Worm (Caenorhabditis elegans) whole organism, early embryonic: ENCODE data around the gene ZC116.5.
A peak's percentile ranks its signal among the peaks of the same experiment; 100 is the strongest.

Source experiments
- B0310.2 ChIP-seq: sonication (generic microtip); optimal IDR thresholded peaks from 2 replicates; lab custom pipeline; 2016; ENCODE audit warnings: mild to moderate bottlenecking, missing genetic modification characterization, missing compliant biosample characterization
- F13C5.2 ChIP-seq: sonication (generic microtip); optimal IDR thresholded peaks from 2 replicates; lab custom pipeline; 2017; ENCODE audit warnings: mild to moderate bottlenecking, missing genetic modification characterization, inconsistent platforms, missing compliant biosample characterization
- aly-1 ChIP-seq: sonication (generic microtip); optimal IDR thresholded peaks from 2 replicates; lab custom pipeline; 2016; ENCODE audit warnings: missing genetic modification characterization, missing compliant biosample characterization
- ama-1 ChIP-seq: fragments of 150-350 bp; optimal IDR thresholded peaks from 2 replicates; lab custom pipeline; 2014
- ceh-13 ChIP-seq: fragments of 200-800 bp; sonication (Bioruptor generic); optimal IDR thresholded peaks from 2 replicates; lab custom pipeline; 2018; ENCODE audit warnings: mild to moderate bottlenecking, missing genetic modification characterization, missing compliant biosample characterization
- ceh-36 ChIP-seq: sonication (generic microtip); optimal IDR thresholded peaks from 2 replicates; lab custom pipeline; 2016; ENCODE audit warnings: missing genetic modification characterization, inconsistent platforms, missing compliant biosample characterization
- ets-7 ChIP-seq: sonication (generic microtip); optimal IDR thresholded peaks from 2 replicates; lab custom pipeline; 2016; ENCODE audit warnings: missing genotype, missing genetic modification characterization, missing compliant biosample characterization
- flt-1 ChIP-seq: fragments of 200-800 bp; sonication (Bioruptor generic); IDR thresholded peaks from 2 replicates; pipeline ENCODE4 v1.3.6; 2022; ENCODE audit warnings: missing genetic modification characterization, missing compliant biosample characterization
- hmbx-1 ChIP-seq: sonication (generic microtip); optimal IDR thresholded peaks from 2 replicates; lab custom pipeline; 2016; ENCODE audit warnings: mild to moderate bottlenecking, missing genetic modification characterization, missing compliant biosample characterization
- hmg-4 ChIP-seq: fragments of 200-800 bp; sonication (Bioruptor generic); optimal IDR thresholded peaks from 2 replicates; lab custom pipeline; 2018; ENCODE audit warnings: mild to moderate bottlenecking, missing genetic modification characterization, missing compliant biosample characterization
- hnd-1 ChIP-seq: sonication (generic microtip); optimal IDR thresholded peaks from 2 replicates; lab custom pipeline; 2016; ENCODE audit warnings: missing genetic modification characterization, missing compliant biosample characterization
- pes-1 ChIP-seq: fragments of 200-800 bp; sonication (Bioruptor generic); IDR thresholded peaks from 2 replicates; pipeline ENCODE4 v1.3.6; 2022; ENCODE audit warnings: missing genetic modification reagents, missing genetic modification characterization, missing compliant biosample characterization
- scrt-1 ChIP-seq: fragments of 200-800 bp; sonication (Bioruptor generic); IDR thresholded peaks from 2 replicates; pipeline ENCODE4 v1.3.6; 2022; ENCODE audit warnings: missing genetic modification characterization, missing compliant biosample characterization
- sea-1 ChIP-seq: fragments of 200-800 bp; sonication (Bioruptor generic); conservative IDR thresholded peaks from 2 replicates; pipeline ENCODE4 v1.3.6; 2022; ENCODE audit warnings: missing genetic modification characterization, missing compliant biosample characterization
- tbx-11 ChIP-seq: fragments of 200-800 bp; sonication (Bioruptor generic); IDR thresholded peaks from 2 replicates; pipeline ENCODE4 v1.3.6; 2022; ENCODE audit warnings: missing genetic modification characterization, missing compliant biosample characterization
- tbx-37 ChIP-seq: fragments of 200-800 bp; sonication (Bioruptor generic); conservative IDR thresholded peaks from 2 replicates; pipeline ENCODE4 v1.3.6; 2022; ENCODE audit warnings: missing genetic modification reagents, missing genetic modification characterization, missing compliant biosample characterization
- tra-4 ChIP-seq: sonication (generic microtip); optimal IDR thresholded peaks from 2 replicates; lab custom pipeline; 2017; ENCODE audit warnings: missing genetic modification characterization, missing compliant biosample characterization

ZC116.5 gene

DNA sequence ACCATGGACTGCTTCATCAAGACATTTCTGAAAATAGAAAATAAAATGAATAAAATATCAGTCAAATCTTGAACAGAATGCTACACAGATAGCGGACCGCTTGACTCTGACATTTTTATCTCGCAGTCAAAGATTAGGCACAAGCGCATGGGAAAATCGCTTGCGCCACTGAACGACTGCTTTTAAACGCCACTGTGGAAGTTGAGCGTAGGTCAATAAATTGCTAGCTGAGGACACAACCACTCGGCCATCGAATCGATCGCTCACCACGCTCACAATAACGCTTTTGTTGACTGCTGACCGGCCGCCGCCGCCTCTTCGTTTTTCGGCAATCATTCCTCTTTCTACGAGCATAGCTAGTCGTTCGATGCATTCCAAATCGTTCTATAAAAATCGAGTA, 12.0 kb downstream of the ZC116.5 start:
- TF ChIP-seq scrt-1 (GFP tag; lab: Robert Waterston, UW) = peak; percentile 71
- TF ChIP-seq ceh-13 = peak; percentile 62
- TF ChIP-seq aly-1 (tag; lab: Kevin White, UChicago) = peak; percentile 80
- TF ChIP-seq pes-1 (GFP tag; lab: Robert Waterston, UW) = no peak; the same call in 1 of the 2 replicates
- no peak for TF ChIP-seq tbx-11 (GFP tag; lab: Robert Waterston, UW)
- TF ChIP-seq sea-1 = peak; percentile 77
- TF ChIP-seq ceh-36 (tag; lab: Kevin White, UChicago) = peak; percentile 45
- TF ChIP-seq hmg-4 (GFP tag; lab: Kevin White, UChicago) = peak; percentile 90
- TF ChIP-seq B0310.2 (tag; lab: Kevin White, UChicago) = peak; percentile 42
- peak; percentile 43 for TF ChIP-seq hmbx-1 (tag; lab: Kevin White, UChicago)
- peak; percentile 85 for TF ChIP-seq F13C5.2 (tag; lab: Kevin White, UChicago)
- TF ChIP-seq hnd-1 (tag; lab: Kevin White, UChicago) = peak; percentile 30
- peak; percentile 65 for TF ChIP-seq tra-4
- TF ChIP-seq tbx-37 (GFP tag; lab: Robert Waterston, UW) = peak; percentile 47
- TF ChIP-seq ets-7 = peak; percentile 19
- peak; percentile 76 for TF ChIP-seq flt-1 (GFP tag; lab: Robert Waterston, UW)
- no peak for TF ChIP-seq ama-1 (lab: Kevin White, UChicago)

DNA sequence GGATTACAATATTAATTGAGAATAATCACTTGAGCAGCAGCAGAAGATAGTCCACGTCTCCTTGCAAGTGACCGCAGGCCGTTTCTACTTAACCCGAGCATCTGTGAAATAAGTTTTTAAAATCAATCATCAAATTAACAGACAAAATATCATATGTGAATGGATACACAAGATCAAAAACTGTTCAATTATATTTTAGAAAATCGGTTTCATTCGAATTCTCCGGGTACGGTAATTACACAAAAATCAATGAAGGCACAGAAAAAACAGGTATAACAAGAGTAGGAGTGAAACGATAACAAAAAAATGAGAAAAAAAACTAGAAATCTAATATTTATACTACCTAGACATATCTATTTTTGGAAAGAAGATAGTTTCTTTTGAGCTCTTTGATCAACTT, 12.6 kb downstream of the ZC116.5 start, which contains the start of gene mma-1:
mma-1 (minus strand) TSS at position 101 of the 400 bp plus-strand sequence.
- TF ChIP-seq F13C5.2 (tag; lab: Kevin White, UChicago) (no peak), aly-1 (tag; lab: Kevin White, UChicago) (no peak), tbx-37 (GFP tag; lab: Robert Waterston, UW) (no peak), hmbx-1 (tag; lab: Kevin White, UChicago) (no peak), ceh-36 (tag; lab: Kevin White, UChicago) (no peak), hnd-1 (tag; lab: Kevin White, UChicago) (no peak), scrt-1 (GFP tag; lab: Robert Waterston, UW) (no peak), ets-7 (no peak), ama-1 (lab: Kevin White, UChicago) (no peak), B0310.2 (tag; lab: Kevin White, UChicago) (no peak), flt-1 (GFP tag; lab: Robert Waterston, UW) (no peak), hmg-4 (GFP tag; lab: Kevin White, UChicago) (no peak), pes-1 (GFP tag; lab: Robert Waterston, UW) (no peak), tra-4 (no peak), sea-1 (no peak), tbx-11 (GFP tag; lab: Robert Waterston, UW) (no peak), ceh-13 (no peak)

DNA sequence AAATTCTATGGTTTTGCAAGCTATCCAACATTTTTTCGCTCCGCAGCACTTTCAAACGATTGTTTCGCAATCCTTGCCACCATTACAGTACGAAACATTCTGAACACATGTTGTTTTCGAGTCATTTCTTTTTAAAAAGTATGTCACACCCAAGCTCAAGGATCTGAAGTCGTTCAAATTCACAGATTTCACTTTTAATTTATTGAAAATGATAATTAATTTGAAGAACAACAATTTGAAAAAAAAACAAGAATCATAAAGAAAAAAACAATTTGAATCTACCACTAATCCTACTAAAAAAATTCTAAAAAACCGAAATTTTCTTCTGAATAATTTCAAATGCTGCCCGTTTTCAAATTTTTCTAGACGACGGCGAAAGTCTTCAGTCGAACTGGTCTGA, 16.4 kb downstream of the ZC116.5 start, which contains the start of gene C14C10.2:
C14C10.2 (minus strand) TSS at position 101 of the 400 bp plus-strand sequence.
- no peak for TF ChIP-seq ceh-13
- no peak for TF ChIP-seq tra-4

DNA sequence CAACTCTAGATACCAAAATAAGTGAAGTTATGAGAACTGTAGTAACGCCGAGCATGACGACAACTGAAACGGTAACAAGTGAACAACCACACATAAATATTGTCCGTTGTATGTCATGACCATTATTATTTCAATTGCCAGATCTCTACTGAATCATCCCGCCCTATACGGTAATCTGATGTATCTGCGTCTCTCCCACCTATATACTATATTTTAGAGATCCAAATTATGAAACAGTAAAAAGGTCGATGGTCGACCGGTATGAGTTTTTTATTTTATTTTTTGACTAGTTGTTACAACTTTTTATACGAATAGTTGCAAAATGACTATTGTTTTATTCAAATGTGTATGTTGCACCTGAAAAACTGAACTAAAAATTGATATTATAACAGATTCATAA, 18.2 kb downstream of the ZC116.5 start, which contains the start of gene ttr-43:
ttr-43 (minus strand) TSS at position 101 of the 400 bp plus-strand sequence.
- TF ChIP-seq ceh-13 (no peak), B0310.2 (tag; lab: Kevin White, UChicago) (no peak)

DNA sequence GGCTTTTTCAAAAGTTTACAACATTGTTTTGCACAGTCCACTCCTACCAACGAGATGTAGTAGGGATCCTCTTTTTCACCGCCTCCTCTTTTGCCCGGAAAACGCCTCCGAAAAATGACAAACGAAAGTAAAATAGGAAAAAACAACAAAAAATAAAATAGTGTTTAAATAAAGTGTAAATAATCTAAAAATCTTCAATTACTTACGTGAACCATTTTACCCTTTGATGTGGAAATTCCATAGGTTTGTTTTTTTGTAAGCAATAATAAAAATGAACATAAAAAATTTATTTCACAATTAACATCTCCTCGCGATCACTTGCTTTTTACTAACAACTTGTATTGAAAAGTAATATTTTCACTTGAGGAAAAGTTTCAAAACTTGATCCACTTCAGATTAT, 20.7 kb downstream of the ZC116.5 start, which contains the start of gene C14C10.1:
C14C10.1 (plus strand) TSS at position 301 of the 400 bp plus-strand sequence.
- no peak for TF ChIP-seq ama-1 (lab: Kevin White, UChicago)
- TF ChIP-seq F13C5.2 (tag; lab: Kevin White, UChicago) = no peak
- TF ChIP-seq tbx-11 (GFP tag; lab: Robert Waterston, UW) = no peak
- TF ChIP-seq ets-7 = no peak
- no peak for TF ChIP-seq tbx-37 (GFP tag; lab: Robert Waterston, UW)
- no peak for TF ChIP-seq aly-1 (tag; lab: Kevin White, UChicago)

DNA sequence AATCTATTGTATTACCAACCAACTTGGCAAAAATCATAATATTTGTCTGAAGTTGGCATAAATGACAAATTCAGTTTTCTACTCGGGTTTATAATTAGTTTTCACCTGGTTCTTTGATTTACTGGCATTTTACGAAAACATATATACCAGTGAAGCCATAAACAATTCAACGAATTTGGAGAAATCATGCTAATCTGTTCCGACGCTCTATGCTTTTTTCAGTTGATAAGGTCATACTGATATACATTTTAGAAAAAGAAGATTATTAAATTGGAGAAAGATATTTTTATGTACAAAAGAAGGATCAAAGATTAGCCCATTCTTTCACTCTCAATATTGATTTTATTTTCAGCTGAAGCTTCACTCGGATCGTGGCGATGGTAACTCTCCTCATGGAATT, 22.0 kb downstream of the ZC116.5 start:
- TF ChIP-seq hnd-1 (tag; lab: Kevin White, UChicago) = no peak
- TF ChIP-seq B0310.2 (tag; lab: Kevin White, UChicago) = no peak
- TF ChIP-seq tra-4 = no peak
- no peak for TF ChIP-seq ceh-13
- TF ChIP-seq scrt-1 (GFP tag; lab: Robert Waterston, UW) = no peak
- no peak for TF ChIP-seq hmg-4 (GFP tag; lab: Kevin White, UChicago)
- no peak for TF ChIP-seq hmbx-1 (tag; lab: Kevin White, UChicago)
- no peak for TF ChIP-seq aly-1 (tag; lab: Kevin White, UChicago)
- TF ChIP-seq ets-7 = no peak
- no peak for TF ChIP-seq F13C5.2 (tag; lab: Kevin White, UChicago)
- TF ChIP-seq pes-1 (GFP tag; lab: Robert Waterston, UW) = no peak
- no peak for TF ChIP-seq tbx-37 (GFP tag; lab: Robert Waterston, UW)
- TF ChIP-seq sea-1 = no peak
- no peak for TF ChIP-seq ceh-36 (tag; lab: Kevin White, UChicago)
- TF ChIP-seq tbx-11 (GFP tag; lab: Robert Waterston, UW) = no peak

DNA sequence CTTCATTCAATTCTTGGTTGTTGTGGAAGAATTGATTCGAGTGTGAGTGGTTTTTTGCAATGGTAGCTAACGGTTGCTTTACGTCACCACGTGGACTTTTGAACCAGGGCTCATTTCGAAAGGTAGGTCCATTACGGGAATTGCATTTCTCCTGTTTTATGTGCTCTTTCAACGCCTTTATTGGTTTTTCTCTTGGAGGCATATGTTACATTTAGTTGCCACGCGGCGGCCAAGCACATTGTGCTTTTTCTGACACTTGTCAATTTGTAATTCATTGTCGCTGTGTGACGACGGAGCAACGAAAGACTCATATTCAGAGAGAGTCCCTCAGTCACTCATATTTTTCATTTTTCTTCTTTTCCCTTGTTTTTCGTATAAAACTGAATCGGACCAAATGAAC, 24.0 kb downstream of the ZC116.5 start:
- TF ChIP-seq scrt-1 (GFP tag; lab: Robert Waterston, UW) = no peak
- no peak for TF ChIP-seq hnd-1 (tag; lab: Kevin White, UChicago)
- no peak for TF ChIP-seq sea-1
- no peak for TF ChIP-seq F13C5.2 (tag; lab: Kevin White, UChicago)
- no peak for TF ChIP-seq pes-1 (GFP tag; lab: Robert Waterston, UW)
- no peak for TF ChIP-seq tra-4
- no peak for TF ChIP-seq ceh-36 (tag; lab: Kevin White, UChicago)

DNA sequence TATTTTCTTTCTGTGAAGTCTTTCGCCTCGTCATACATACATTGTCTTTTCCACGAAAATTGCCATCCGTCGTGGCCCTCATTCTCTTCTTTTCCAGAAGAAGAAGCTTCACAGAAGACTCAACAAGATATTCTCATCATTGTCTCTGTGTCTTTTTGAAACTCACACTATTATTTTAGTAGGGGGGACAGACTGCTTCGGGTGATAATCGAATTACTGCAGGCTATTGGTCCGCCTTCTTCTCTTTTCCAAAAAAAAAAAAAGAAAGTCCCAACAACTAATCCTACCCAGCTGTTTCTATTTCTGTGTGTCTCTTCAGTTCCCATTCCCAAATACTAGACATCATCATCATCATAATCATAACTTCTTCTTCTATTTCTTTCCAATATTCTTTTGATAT, 25.3 kb downstream of the ZC116.5 start:
- TF ChIP-seq ets-7 (no peak), B0310.2 (tag; lab: Kevin White, UChicago) (no peak), ama-1 (lab: Kevin White, UChicago) (no peak), tbx-37 (GFP tag; lab: Robert Waterston, UW) (no peak), flt-1 (GFP tag; lab: Robert Waterston, UW) (no peak)
